Worm (Caenorhabditis elegans): ENCODE results near the gene phat-6.

phat-6 gene

DNA sequence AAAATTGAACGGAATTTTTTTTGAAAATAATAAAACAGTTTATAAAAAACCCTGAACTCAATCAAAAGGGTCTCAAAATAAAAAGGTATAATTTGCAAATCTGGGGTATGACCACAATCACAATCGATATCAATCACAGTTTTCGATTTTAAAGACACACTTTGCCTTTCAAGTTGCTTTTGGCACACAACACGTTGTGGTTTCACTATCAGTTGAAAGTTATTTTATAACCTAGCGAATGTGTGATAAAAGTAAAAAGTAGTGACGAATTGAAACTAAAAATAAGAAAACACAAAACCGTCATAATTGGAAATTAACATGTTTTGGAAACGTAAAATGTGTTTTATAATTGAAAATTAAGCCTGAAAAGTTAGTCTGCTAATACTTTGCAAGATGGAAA, 26.5 kb downstream of the phat-6 start:
- peak; percentile 68 for TF ChIP-seq php-3 (GFP tag; IDR thresholded peaks at IDR 0.05)
- peak; percentile 29 for TF ChIP-seq dve-1 (tag; optimal IDR thresholded peaks at IDR 0.05; ENCODE audit: insufficient read depth)
- TF ChIP-seq nhr-28 (tag; optimal IDR thresholded peaks at IDR 0.05): peak; percentile 77
- TF ChIP-seq daf-8 (GFP tag; IDR thresholded peaks at IDR 0.05): no peak
- TF ChIP-seq nhr-102 (tag; optimal IDR thresholded peaks at IDR 0.05): peak; percentile 53
- peak; percentile 71 for TF ChIP-seq dmd-6 (GFP tag; IDR thresholded peaks at IDR 0.05)
- TF ChIP-seq unc-39 (tag; optimal IDR thresholded peaks at IDR 0.05): no peak
- peak; percentile 62 for TF ChIP-seq nhr-77 (tag; optimal IDR thresholded peaks at IDR 0.05)
- TF ChIP-seq hlh-11 (tag; optimal IDR thresholded peaks at IDR 0.05): peak; percentile 51
- TF ChIP-seq mxl-3 (GFP tag; optimal IDR thresholded peaks at IDR 0.05): peak; percentile 11
- TF ChIP-seq daf-16 (GFP tag; optimal IDR thresholded peaks at IDR 0.05): no peak
- TF ChIP-seq daf-16 (tag; optimal IDR thresholded peaks at IDR 0.05): peak; percentile 91
- peak; percentile 67 for TF ChIP-seq pqm-1 (tag; optimal IDR thresholded peaks at IDR 0.05)
- no peak for TF ChIP-seq lin-13 (GFP tag; optimal IDR thresholded peaks at IDR 0.05)
- no peak for TF ChIP-seq tag-97 (GFP tag; IDR thresholded peaks at IDR 0.05)

DNA sequence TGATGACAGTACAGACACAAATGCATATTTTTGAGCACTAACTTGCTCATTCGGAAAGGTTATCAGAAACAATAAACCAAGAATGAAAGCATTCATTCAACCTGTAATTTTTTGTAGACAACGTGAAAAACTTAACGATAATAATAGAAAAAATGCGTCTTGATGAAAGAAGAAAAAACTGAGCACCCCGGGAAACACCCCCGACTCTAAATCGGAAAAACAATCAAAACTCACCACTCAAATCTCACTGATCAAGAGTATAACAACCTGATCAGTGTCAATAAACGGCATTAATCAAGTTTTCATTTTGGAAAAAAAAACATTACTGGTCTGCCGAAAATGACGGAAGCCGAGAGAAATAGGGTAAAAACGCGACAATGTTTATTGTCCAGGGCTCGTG, 28.1 kb downstream of the phat-6 start, which contains the start of gene T10B10.8:
T10B10.8 (minus strand) TSS at position 101 of the 400 bp plus-strand sequence.
- TF ChIP-seq lin-1 (GFP tag; IDR thresholded peaks at IDR 0.05): no peak
- TF ChIP-seq zfp-3 (GFP tag; conservative IDR thresholded peaks at IDR 0.05): no peak
- no peak for TF ChIP-seq vab-7 (GFP tag; IDR thresholded peaks at IDR 0.05)
- no peak for TF ChIP-seq aly-2 (tag; optimal IDR thresholded peaks at IDR 0.05)
- TF ChIP-seq Y5F2A.4 (GFP tag; optimal IDR thresholded peaks at IDR 0.05): no peak
- TF ChIP-seq zip-11 (GFP tag; IDR thresholded peaks at IDR 0.05): no peak

DNA sequence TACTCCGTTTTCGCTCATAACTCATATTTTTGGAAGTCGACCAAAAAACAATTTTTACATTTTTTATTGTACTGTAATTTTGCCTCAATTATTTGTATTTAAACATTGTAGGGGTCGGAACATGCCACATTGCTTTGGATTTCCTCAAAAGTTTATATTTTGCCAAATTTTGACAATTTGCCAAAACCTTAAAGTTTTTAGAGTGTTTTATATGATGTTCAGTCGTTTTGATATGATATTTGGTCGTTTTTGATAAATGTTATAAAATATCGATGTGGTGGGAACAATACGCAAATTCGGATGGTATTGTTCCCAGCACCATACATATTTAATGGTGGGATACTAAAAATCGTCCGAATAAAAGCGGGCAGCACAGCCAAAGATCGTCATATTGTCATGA, 30.1 kb downstream of the phat-6 start, which contains the start of gene T10B10.9:
T10B10.9 (plus strand) TSS at position 301 of the 400 bp plus-strand sequence.
- no peak for TF ChIP-seq ztf-11 (tag; optimal IDR thresholded peaks at IDR 0.05)
- no peak for TF ChIP-seq F37D6.2 (tag; optimal IDR thresholded peaks at IDR 0.05)
- TF ChIP-seq madf-5 (GFP tag; IDR thresholded peaks at IDR 0.05): no peak
- TF ChIP-seq T20F7.1 (GFP tag; optimal IDR thresholded peaks at IDR 0.05): no peak
- no peak for TF ChIP-seq nhr-10 (tag; optimal IDR thresholded peaks at IDR 0.05)
- TF ChIP-seq nhr-28 (tag; optimal IDR thresholded peaks at IDR 0.05): no peak
- no peak for TF ChIP-seq daf-8 (GFP tag; IDR thresholded peaks at IDR 0.05)
- TF ChIP-seq ctbp-1 (GFP tag; IDR thresholded peaks at IDR 0.05): no peak
- TF ChIP-seq nhr-25 (tag; optimal IDR thresholded peaks at IDR 0.05; ENCODE audit: borderline replicate concordance, insufficient read depth): no peak
- no peak for TF ChIP-seq cey-2 (tag; optimal IDR thresholded peaks at IDR 0.05; ENCODE audit: borderline replicate concordance, insufficient read depth)
- TF ChIP-seq spr-3 (GFP tag; optimal IDR thresholded peaks at IDR 0.05): no peak
- TF ChIP-seq nhr-6 (tag; optimal IDR thresholded peaks at IDR 0.05): no peak
- no peak for TF ChIP-seq unc-62 (GFP tag; optimal IDR thresholded peaks at IDR 0.05 in 1 of 2)
- TF ChIP-seq unc-62 (tag; optimal IDR thresholded peaks at IDR 0.05): no peak
- TF ChIP-seq aly-2 (tag; optimal IDR thresholded peaks at IDR 0.05): no peak
- no peak for TF ChIP-seq ceh-82 (tag; optimal IDR thresholded peaks at IDR 0.05)
- TF ChIP-seq nhr-41 (GFP tag; IDR thresholded peaks at IDR 0.05): no peak

DNA sequence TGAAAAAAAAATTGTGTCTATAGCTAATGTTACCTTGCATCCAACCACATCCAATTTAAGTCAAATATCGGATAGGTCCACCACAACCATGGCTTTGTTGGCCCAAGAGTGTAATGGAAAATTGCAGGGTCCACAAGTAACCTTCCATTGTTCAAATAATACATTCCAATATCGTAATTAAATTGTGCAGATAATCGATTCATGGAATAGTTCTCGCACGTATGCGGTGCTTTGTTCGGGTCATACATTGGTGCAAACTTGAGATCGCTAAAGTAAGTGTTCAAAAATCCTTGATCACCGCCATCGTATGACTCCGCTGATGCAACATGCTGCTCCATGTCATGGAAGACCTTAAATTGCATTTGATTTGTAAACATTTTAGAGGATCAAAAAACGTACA, 31.1 kb downstream of the phat-6 start:
- no peak for TF ChIP-seq nhr-111 (GFP tag; optimal IDR thresholded peaks at IDR 0.05)
- peak in 1 of 2 experiments; percentile 96 for TF ChIP-seq unc-62 (GFP tag; optimal IDR thresholded peaks at IDR 0.05 in 1 of 2)
- TF ChIP-seq unc-62 (tag; optimal IDR thresholded peaks at IDR 0.05): no peak
- no peak for TF ChIP-seq duxl-1 (tag; optimal IDR thresholded peaks at IDR 0.05; ENCODE audit: poor library complexity)
- TF ChIP-seq pha-4 (GFP tag; IDR thresholded peaks at IDR 0.05): no peak
- no peak for TF ChIP-seq pha-4 (tag; optimal IDR thresholded peaks at IDR 0.05)
- no peak for TF ChIP-seq hif-1 (tag; optimal IDR thresholded peaks at IDR 0.05)
- no peak for TF ChIP-seq dpl-1 (GFP tag; optimal IDR thresholded peaks at IDR 0.05)
- no peak for TF ChIP-seq snpc-4 (tag; optimal IDR thresholded peaks at IDR 0.05)
- no peak for TF ChIP-seq F37D6.2 (tag; optimal IDR thresholded peaks at IDR 0.05)

Measured in whole organism, L4 larva.